Fruit fly (Drosophila melanogaster) whole organism, adult: ENCODE data around the gene laza.

Source experiments
- CG11617 ChIP-seq: fragments of 200-800 bp; sonication (Bioruptor generic); optimal IDR thresholded peaks from 2 replicates; lab custom pipeline; 2017; ENCODE audit warnings: mild to moderate bottlenecking, missing biosample characterization, missing genetic modification reagents, missing genetic modification characterization
- CG12768 ChIP-seq: fragments of 200-800 bp; sonication (Bioruptor generic); optimal IDR thresholded peaks from 2 replicates; lab custom pipeline; 2017; ENCODE audit warnings: missing biosample characterization, missing genetic modification characterization, mild to moderate bottlenecking, moderate library complexity, missing genetic modification reagents
- CG14711 ChIP-seq: fragments of 200-800 bp; sonication (Bioruptor generic); optimal IDR thresholded peaks from 2 replicates; lab custom pipeline; 2018; ENCODE audit warnings: missing biosample characterization, mild to moderate bottlenecking, missing genetic modification characterization, moderate library complexity
- CG33017 ChIP-seq: fragments of 200-800 bp; sonication (Bioruptor generic); optimal IDR thresholded peaks from 2 replicates; lab custom pipeline; 2018; ENCODE audit warnings: missing biosample characterization, mild to moderate bottlenecking, missing genetic modification characterization, moderate library complexity
- CG7045 ChIP-seq: fragments of 200-800 bp; sonication (Bioruptor generic); optimal IDR thresholded peaks from 2 replicates; lab custom pipeline; 2017; ENCODE audit warnings: missing biosample characterization, mild to moderate bottlenecking, missing genetic modification characterization
- Clk ChIP-seq: fragments of 200-800 bp; sonication (Bioruptor generic); optimal IDR thresholded peaks from 2 replicates; lab custom pipeline; 2017; ENCODE audit warnings: missing biosample characterization, missing genetic modification characterization
- Crg-1 ChIP-seq: fragments of 200-800 bp; sonication (Bioruptor generic); optimal IDR thresholded peaks from 2 replicates; lab custom pipeline; 2016; ENCODE audit warnings: missing biosample characterization, missing genetic modification characterization
- Hr96 ChIP-seq: fragments of 200-800 bp; sonication (Bioruptor generic); optimal IDR thresholded peaks from 2 replicates; lab custom pipeline; 2016; ENCODE audit warnings: missing biosample characterization, missing genetic modification characterization
- cic ChIP-seq: fragments of 200-800 bp; sonication (Bioruptor generic); optimal IDR thresholded peaks from 2 replicates; lab custom pipeline; 2017; ENCODE audit warnings: missing biosample characterization, mild to moderate bottlenecking, missing genetic modification characterization, moderate library complexity
- cnc ChIP-seq, 2 experiments: fragments of >200 bp; optimal IDR thresholded peaks; 2 replicates each; lab custom pipeline; 2017
- ovo ChIP-seq: fragments of 200-800 bp; sonication (Bioruptor generic); optimal IDR thresholded peaks from 2 replicates; lab custom pipeline; 2016; ENCODE audit warnings: missing biosample characterization, missing genetic modification characterization
- tj ChIP-seq: fragments of 200-800 bp; sonication (Bioruptor generic); optimal IDR thresholded peaks from 3 replicates; lab custom pipeline; 2017; ENCODE audit warnings: missing biosample characterization, mild to moderate bottlenecking, missing genetic modification characterization, moderate library complexity
- toe ChIP-seq: fragments of 200-800 bp; sonication (Bioruptor generic); optimal IDR thresholded peaks from 2 replicates; lab custom pipeline; 2016; ENCODE audit warnings: missing biosample characterization, missing genetic modification characterization

DNA sequence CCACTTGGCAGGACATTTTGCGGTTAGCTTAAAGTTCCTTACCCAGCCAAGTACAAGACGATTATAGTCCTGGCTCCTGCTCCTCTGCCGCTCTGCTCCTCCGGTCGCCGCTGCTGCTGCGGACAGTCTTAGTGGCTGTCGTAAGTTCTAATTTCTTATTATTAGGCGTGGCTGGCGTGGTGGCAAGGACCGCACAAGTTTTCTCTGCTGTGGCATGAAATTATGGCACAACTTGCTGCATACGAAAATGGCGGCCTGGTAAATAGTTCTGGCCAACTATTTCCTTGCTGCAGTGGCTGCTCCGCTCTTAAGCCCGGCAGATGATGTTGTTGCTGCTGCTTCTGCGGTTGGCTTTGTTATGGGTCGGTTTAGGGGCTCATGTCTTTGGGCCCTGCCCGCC is 36.2 kb downstream of the laza start:
- TF ChIP-seq tj = no peak
- no peak for TF ChIP-seq Clk
- no peak for TF ChIP-seq CG12768
- no peak for TF ChIP-seq toe (GFP tag; lab: Kevin White, UChicago)
- no peak for TF ChIP-seq ovo (GFP tag; lab: Kevin White, UChicago)
- no peak for TF ChIP-seq Crg-1 (GFP tag; lab: Kevin White, UChicago)
- TF ChIP-seq cnc (optimal IDR thresholded peaks at IDR 0.05; lab: Kevin White, UChicago) = no peak
- TF ChIP-seq cic (GFP tag; lab: Kevin White, UChicago) = no peak
- TF ChIP-seq CG14711 (tag; lab: Kevin White, UChicago) = no peak
- no peak for TF ChIP-seq Hr96
- TF ChIP-seq CG33017 (tag; lab: Kevin White, UChicago) = no peak
- TF ChIP-seq CG11617 (GFP tag; lab: Kevin White, UChicago) = no peak
- no peak for TF ChIP-seq CG7045 (GFP tag; lab: Kevin White, UChicago)
